Worm (Caenorhabditis elegans) whole organism, L2 larva: ENCODE measurements around the gene clec-86.

Experiments used
- C34F6.9 ChIP-seq: fragments of 150-350 bp; optimal IDR thresholded peaks from 2 replicates; lab custom pipeline; 2014; ENCODE audit warnings: missing biosample characterization, missing genetic modification characterization
- F13H6.1 ChIP-seq: sonication (generic microtip); optimal IDR thresholded peaks from 2 replicates; lab custom pipeline; 2016; ENCODE audit warnings: missing genetic modification characterization, missing compliant biosample characterization
- R02D3.7 ChIP-seq: fragments of 150-350 bp; optimal IDR thresholded peaks from 2 replicates; lab custom pipeline; 2014; ENCODE audit warnings: missing biosample characterization, missing genetic modification characterization
- Y55F3AM.14 ChIP-seq: fragments of 200-800 bp; sonication (Bioruptor generic); optimal IDR thresholded peaks from 2 replicates; lab custom pipeline; 2018; ENCODE audit warnings: mild to moderate bottlenecking, missing genetic modification characterization, missing compliant biosample characterization
- alr-1 ChIP-seq: fragments of 150-350 bp; optimal IDR thresholded peaks from 2 replicates; lab custom pipeline; 2014; ENCODE audit warnings: missing biosample characterization, missing genetic modification characterization
- aly-2 ChIP-seq: fragments of 150-350 bp; optimal IDR thresholded peaks from 2 replicates; lab custom pipeline; 2014; ENCODE audit warnings: missing biosample characterization, missing genetic modification characterization
- blmp-1 ChIP-seq: sonication (generic microtip); optimal IDR thresholded peaks from 2 replicates; lab custom pipeline; 2017; ENCODE audit warnings: missing genetic modification characterization, mild to moderate bottlenecking, missing compliant biosample characterization, antibody characterized with exemption, moderate library complexity; ENCODE audit not compliant: insufficient read depth
- crh-2 ChIP-seq: sonication (generic microtip); optimal IDR thresholded peaks from 2 replicates; lab custom pipeline; 2017; ENCODE audit warnings: missing biosample characterization, missing genetic modification characterization
- dmd-4 ChIP-seq: sonication (generic microtip); optimal IDR thresholded peaks from 2 replicates; lab custom pipeline; 2017; ENCODE audit warnings: missing biosample characterization, missing genetic modification characterization
- egl-27 ChIP-seq: sonication (generic microtip); optimal IDR thresholded peaks from 3 replicates; lab custom pipeline; 2017; ENCODE audit warnings: missing biosample characterization, missing genetic modification reagents, missing genetic modification characterization
- elt-3 ChIP-seq: sonication (generic microtip); optimal IDR thresholded peaks from 2 replicates; lab custom pipeline; 2017; ENCODE audit warnings: missing biosample characterization, missing genetic modification characterization
- fos-1 ChIP-seq: fragments of 150-350 bp; optimal IDR thresholded peaks from 2 replicates; lab custom pipeline; 2014; ENCODE audit warnings: missing biosample characterization, missing genetic modification characterization
- gmeb-1 ChIP-seq: fragments of 150-350 bp; optimal IDR thresholded peaks from 2 replicates; lab custom pipeline; 2014; ENCODE audit warnings: missing biosample characterization, missing genetic modification characterization
- lin-11 ChIP-seq: fragments of 150-350 bp; sonication (generic microtip); optimal IDR thresholded peaks from 2 replicates; lab custom pipeline; 2014; ENCODE audit warnings: missing biosample characterization, missing genetic modification characterization, inconsistent platforms, mixed read lengths
- lsy-2 ChIP-seq, 2 experiments: fragments of 150-350 bp in 1 of 2; sonication (generic microtip) in 1 of 2; optimal IDR thresholded peaks; 2 replicates each; lab custom pipeline; 2014 to 2017; ENCODE audit warnings: missing biosample characterization in 2 of 2, missing genetic modification characterization in 2 of 2
- mab-5 ChIP-seq: fragments of 150-350 bp; optimal IDR thresholded peaks from 2 replicates; lab custom pipeline; 2014; ENCODE audit warnings: missing biosample characterization, missing genetic modification characterization
- nhr-10 ChIP-seq: sonication (generic microtip); optimal IDR thresholded peaks from 2 replicates; lab custom pipeline; 2017; ENCODE audit warnings: missing biosample characterization, missing genetic modification characterization
- nhr-21 ChIP-seq: fragments of 150-350 bp; optimal IDR thresholded peaks from 2 replicates; lab custom pipeline; 2014; ENCODE audit warnings: missing biosample characterization, missing genetic modification characterization
- nhr-23 ChIP-seq: fragments of 150-350 bp; optimal IDR thresholded peaks from 2 replicates; lab custom pipeline; 2014; ENCODE audit warnings: missing biosample characterization, missing genetic modification reagents, missing genetic modification characterization
- sem-4 ChIP-seq: fragments of 150-350 bp; optimal IDR thresholded peaks from 2 replicates; lab custom pipeline; 2014; ENCODE audit warnings: missing biosample characterization, missing genetic modification reagents, missing genetic modification characterization
- skn-1 ChIP-seq: sonication (generic microtip); optimal IDR thresholded peaks from 2 replicates; lab custom pipeline; 2017; ENCODE audit warnings: missing biosample characterization, missing genetic modification characterization
- sma-3 ChIP-seq: sonication (generic microtip); optimal IDR thresholded peaks from 2 replicates; lab custom pipeline; 2016; ENCODE audit warnings: missing genetic modification reagents, missing genetic modification characterization, missing compliant biosample characterization
- sma-9 ChIP-seq, 2 experiments: fragments of 150-350 bp in 1 of 2; sonication (generic microtip) in 1 of 2; optimal IDR thresholded peaks; 2 replicates each; lab custom pipeline; 2014 to 2016; ENCODE audit warnings: missing genetic modification characterization in 2 of 2, mild to moderate bottlenecking in 1 of 2, missing biosample characterization in 1 of 2, missing compliant biosample characterization in 1 of 2, missing genetic modification reagents in 1 of 2, moderate library complexity in 1 of 2
- snpc-4 ChIP-seq: fragments of 150-350 bp; optimal IDR thresholded peaks from 2 replicates; lab custom pipeline; 2014; ENCODE audit warnings: missing biosample characterization, missing genetic modification characterization
- unc-39 ChIP-seq: fragments of 150-350 bp; optimal IDR thresholded peaks from 2 replicates; lab custom pipeline; 2014; ENCODE audit warnings: missing biosample characterization, missing genetic modification characterization
- unc-55 ChIP-seq: fragments of 150-350 bp; sonication (generic microtip); optimal IDR thresholded peaks from 3 replicates; lab custom pipeline; 2014; ENCODE audit warnings: missing biosample characterization, missing genetic modification reagents, missing genetic modification characterization
- unc-62 ChIP-seq: fragments of 150-350 bp; optimal IDR thresholded peaks from 2 replicates; lab custom pipeline; 2014; ENCODE audit warnings: missing biosample characterization, missing genetic modification reagents, missing genetic modification characterization
- zag-1 ChIP-seq: fragments of 150-350 bp; optimal IDR thresholded peaks from 2 replicates; lab custom pipeline; 2014; ENCODE audit warnings: missing biosample characterization, missing genetic modification characterization
- ztf-1 ChIP-seq: fragments of 200-800 bp; sonication (Bioruptor generic); conservative IDR thresholded peaks from 2 replicates; pipeline ENCODE4 v1.3.6; 2022; ENCODE audit warnings: missing genetic modification characterization, missing compliant biosample characterization
- ztf-11 ChIP-seq: sonication (generic microtip); optimal IDR thresholded peaks from 2 replicates; lab custom pipeline; 2017; ENCODE audit warnings: missing biosample characterization, missing genetic modification characterization
- ztf-4 ChIP-seq: fragments of 150-350 bp; optimal IDR thresholded peaks from 2 replicates; lab custom pipeline; 2014; ENCODE audit warnings: missing biosample characterization, missing genetic modification characterization

The clec-86 gene

DNA sequence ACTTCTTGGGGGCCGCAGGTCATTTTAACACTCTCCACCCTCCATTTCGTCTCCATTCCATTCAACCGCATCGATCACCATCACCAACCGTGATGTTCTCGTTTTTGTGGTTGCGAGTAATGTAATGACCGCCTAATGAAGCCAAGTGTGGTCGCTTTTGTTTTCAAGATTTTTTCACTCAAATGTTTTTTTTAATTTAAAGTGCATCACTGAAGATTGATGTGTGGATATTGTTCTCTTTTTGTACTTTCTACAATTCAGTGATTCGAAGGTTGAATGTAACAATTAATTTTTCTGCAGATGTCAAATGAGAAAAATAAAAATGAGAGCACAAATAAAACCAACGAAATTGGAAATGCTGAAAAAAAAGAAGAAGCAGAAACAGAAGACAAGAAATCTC lies 19.1 kb downstream of the clec-86 start, which contains the start of gene pgp-10:
TSS of gene pgp-10 (plus strand) at position 301 of the 400 bp plus-strand sequence.
- TF ChIP-seq C34F6.9 (tag; lab: Kevin White, UChicago) (no peak), Y55F3AM.14 (GFP tag; lab: Kevin White, UChicago) (no peak), sma-3 (GFP tag; lab: Kevin White, UChicago) (no peak), dmd-4 (tag; lab: Kevin White, UChicago) (no peak), egl-27 (tag; lab: Kevin White, UChicago) (no peak)
- TF ChIP-seq, all 48 proteins: peak for 0

- TF ChIP-seq ztf-11 (tag; lab: Kevin White, UChicago) (no peak), snpc-4 (tag; lab: Kevin White, UChicago) (no peak), F13H6.1 (tag; lab: Kevin White, UChicago) (no peak), lsy-2 (tag; optimal IDR thresholded peaks at IDR 0.05; lab: Kevin White, UChicago) (no peak), ztf-4 (tag; lab: Kevin White, UChicago) (no peak), sma-3 (GFP tag; lab: Kevin White, UChicago) (no peak), unc-55 (no peak), nhr-10 (tag; lab: Kevin White, UChicago) (no peak), nhr-21 (tag; lab: Kevin White, UChicago) (no peak), nhr-23 (tag; lab: Kevin White, UChicago) (no peak), skn-1 (tag; lab: Kevin White, UChicago) (no peak), R02D3.7 (tag; lab: Kevin White, UChicago) (no peak), gmeb-1 (tag; lab: Kevin White, UChicago) (no peak), sem-4 (tag; lab: Kevin White, UChicago) (no peak), mab-5 (tag; lab: Kevin White, UChicago) (no peak), unc-39 (tag; lab: Kevin White, UChicago) (no peak), dmd-4 (tag; lab: Kevin White, UChicago) (no peak), unc-62 (GFP tag; lab: Kevin White, UChicago) (no peak)
Measured at ce11 chrX:7162764-7163163, 23.1 kb downstream of the clec-86 start.

ce11 chrX:7170575-7171297 lies 31.1 kb downstream of the clec-86 start, which contains the start of gene bar-1:
Gene bar-1 (minus strand): TSS chrX:7170625.
- TF ChIP-seq F13H6.1 (tag; lab: Kevin White, UChicago) (no peak), fos-1 (peak; percentile 60)

- TF ChIP-seq aly-2 (tag; lab: Kevin White, UChicago) (no peak), zag-1 (tag; lab: Kevin White, UChicago) (peak; percentile 15), mab-5 (tag; lab: Kevin White, UChicago) (peak; percentile 82)
- TF ChIP-seq, all 48 proteins: peak for 2
Measured at ce11 chrX:7175389-7175788, 35.7 kb downstream of the clec-86 start.

DNA sequence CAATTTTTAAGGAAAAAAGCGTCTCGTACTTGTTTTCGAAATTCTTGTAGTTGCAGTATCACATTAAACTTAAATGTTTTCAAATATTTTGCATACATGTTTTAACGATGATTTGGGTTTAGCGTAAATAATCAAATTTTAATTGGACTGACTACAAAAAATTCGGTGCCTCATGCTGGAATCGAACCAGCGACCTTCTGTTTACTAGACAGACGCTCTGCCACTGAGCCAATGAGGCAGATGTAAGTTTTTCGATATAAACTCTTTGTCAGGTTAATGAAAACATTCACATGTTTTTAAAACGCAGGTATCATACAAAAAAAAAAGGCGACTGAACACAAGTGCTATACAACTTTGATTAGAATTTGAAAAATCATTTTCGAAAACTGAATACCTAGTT lies 37.1 kb downstream of the clec-86 start:
- TF ChIP-seq dmd-4 (tag; lab: Kevin White, UChicago) (no peak), fos-1 (peak; percentile 30), unc-39 (tag; lab: Kevin White, UChicago) (no peak), crh-2 (tag; lab: Kevin White, UChicago) (peak; percentile 48), blmp-1 (no peak), ztf-1 (GFP tag; lab: Robert Waterston, UW) (no peak)
- TF ChIP-seq, all 48 proteins: peak for 2

ce11 chrX:7177341-7177740 lies 37.7 kb downstream of the clec-86 start, which contains the start of gene F43E12.1:
Gene F43E12.1 (plus strand): TSS chrX:7177641.
- no peak for TF ChIP-seq unc-55
- no peak for TF ChIP-seq Y55F3AM.14 (GFP tag; lab: Kevin White, UChicago)
- no peak for TF ChIP-seq gmeb-1 (tag; lab: Kevin White, UChicago)
- TF ChIP-seq C34F6.9 (tag; lab: Kevin White, UChicago) = no peak
- no peak for TF ChIP-seq sma-9 (GFP tag; optimal IDR thresholded peaks at IDR 0.05; lab: Kevin White, UChicago)
- no peak for TF ChIP-seq sma-9 (tag; optimal IDR thresholded peaks at IDR 0.05; lab: Kevin White, UChicago)
- no peak for TF ChIP-seq alr-1 (tag; lab: Kevin White, UChicago)
- no peak for TF ChIP-seq nhr-21 (tag; lab: Kevin White, UChicago)
- no peak for TF ChIP-seq lin-11 (tag; lab: Kevin White, UChicago)
- TF ChIP-seq nhr-10 (tag; lab: Kevin White, UChicago) = no peak
- no peak for TF ChIP-seq elt-3 (tag; lab: Kevin White, UChicago)
